Worm (Caenorhabditis elegans): ENCODE results near the gene Y38H6C.21.

ce11 chrV:20525816-20526459 is 29.1 kb downstream of the Y38H6C.21 start, which contains the start of the genes srh-166 and Y38H6C.24:
- no peak for TF ChIP-seq him-1 (tag; optimal IDR thresholded peaks at IDR 0.05)
- TF ChIP-seq W03F9.2 (tag; optimal IDR thresholded peaks at IDR 0.05): no peak

All from whole organism, L4/young adult.